Worm (Caenorhabditis elegans): ENCODE data around the gene basl-1.

Gene basl-1

DNA sequence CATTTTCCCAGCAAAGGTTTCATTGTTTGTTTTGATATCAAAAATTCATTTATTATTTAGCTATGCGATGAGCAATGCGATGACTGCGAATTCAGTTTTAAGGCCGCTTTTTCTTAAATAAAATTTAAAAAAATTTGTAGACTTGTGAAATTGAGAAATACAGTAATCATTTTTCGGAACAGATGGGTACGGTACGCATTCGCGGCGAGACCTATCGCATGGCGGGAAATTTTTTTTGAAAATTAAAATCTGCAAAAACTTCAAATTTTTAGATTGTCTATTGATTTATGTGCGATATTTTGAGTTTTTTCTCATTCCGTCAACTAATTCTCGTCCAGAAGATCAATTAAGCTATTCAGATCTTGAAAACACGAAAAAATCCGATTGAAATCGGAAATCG is 48.8 kb downstream of the basl-1 start (continued):
- TF ChIP-seq ztf-22 (GFP tag; optimal IDR thresholded peaks at IDR 0.05) (no peak), F57C9.4 (tag; optimal IDR thresholded peaks at IDR 0.05) (no peak), lin-54 (GFP tag; optimal IDR thresholded peaks at IDR 0.05) (peak; percentile 94), unc-62 (GFP tag; optimal IDR thresholded peaks at IDR 0.05) (no peak), egrh-3 (GFP tag; IDR thresholded peaks at IDR 0.05) (no peak), ztf-18 (tag; optimal IDR thresholded peaks at IDR 0.05) (peak; percentile 27), repo-1 (tag; optimal IDR thresholded peaks at IDR 0.05) (no peak), athp-1 (tag; optimal IDR thresholded peaks at IDR 0.05) (peak; percentile 56), bed-2 (GFP tag; IDR thresholded peaks at IDR 0.05) (no peak), gei-17 (GFP tag; optimal IDR thresholded peaks at IDR 0.05) (no peak), dox-1 (GFP tag; IDR thresholded peaks at IDR 0.05) (peak; percentile 86), nhr-27 (tag; optimal IDR thresholded peaks at IDR 0.05) (no peak), Y67H2A.10 (GFP tag; conservative IDR thresholded peaks at IDR 0.05) (no peak), ztf-6 (GFP tag; IDR thresholded peaks at IDR 0.05) (no peak), madf-10 (tag; optimal IDR thresholded peaks at IDR 0.05) (no peak), pha-4 (tag; optimal IDR thresholded peaks at IDR 0.05) (no peak), somi-1 (GFP tag; optimal IDR thresholded peaks at IDR 0.05) (no peak), him-1 (tag; optimal IDR thresholded peaks at IDR 0.05) (no peak), ztf-26 (tag; optimal IDR thresholded peaks at IDR 0.05) (no peak), B0261.1 (tag; optimal IDR thresholded peaks at IDR 0.05) (no peak), madf-6 (GFP tag; IDR thresholded peaks at IDR 0.05) (peak; percentile 100), attf-5 (GFP tag; optimal IDR thresholded peaks at IDR 0.05) (no peak), F33H1.4 (GFP tag; IDR thresholded peaks at IDR 0.05) (peak; percentile 99), hlh-26 (GFP tag; conservative IDR thresholded peaks at IDR 0.05) (no peak), B0019.2 (GFP tag; conservative IDR thresholded peaks at IDR 0.05) (peak; percentile 85), lin-40 (tag; optimal IDR thresholded peaks at IDR 0.05) (no peak), snpc-3.4 (tag; optimal IDR thresholded peaks at IDR 0.05) (peak; percentile 85), atf-7 (tag; optimal IDR thresholded peaks at IDR 0.05) (no peak), aptf-2 (GFP tag; conservative IDR thresholded peaks at IDR 0.05) (no peak), F37B4.10 (GFP tag; IDR thresholded peaks at IDR 0.05) (no peak), hmg-20 (GFP tag; IDR thresholded peaks at IDR 0.05) (no peak), F39B2.1 (GFP tag; IDR thresholded peaks at IDR 0.05) (no peak), xnd-1 (tag; optimal IDR thresholded peaks at IDR 0.05) (peak; percentile 100), snpc-1.1 (tag; optimal IDR thresholded peaks at IDR 0.05; ENCODE audit: insufficient read depth) (peak; percentile 85), efl-1 (GFP tag; optimal IDR thresholded peaks at IDR 0.05) (peak; percentile 100), snpc-4 (GFP tag; optimal IDR thresholded peaks at IDR 0.05) (peak; percentile 59), snpc-4 (tag; optimal IDR thresholded peaks at IDR 0.05) (peak in 3 of 4 experiments; percentile 46 to 72 (median 68)), dpff-1 (tag; optimal IDR thresholded peaks at IDR 0.05) (no peak), hmg-1.2 (GFP tag; IDR thresholded peaks at IDR 0.05) (peak; percentile 59; the same call in 1 of the 2 replicates), nhr-80 (tag; optimal IDR thresholded peaks at IDR 0.05) (no peak), D2030.7 (GFP tag; IDR thresholded peaks at IDR 0.05) (peak; percentile 93), madf-3 (GFP tag; IDR thresholded peaks at IDR 0.05) (peak; percentile 56; the same call in 1 of the 2 replicates), rcor-1 (GFP tag; IDR thresholded peaks at IDR 0.05) (peak; percentile 86), mel-28 (tag; optimal IDR thresholded peaks at IDR 0.05; ENCODE audit: borderline replicate concordance) (no peak), T26A5.8 (tag; optimal IDR thresholded peaks at IDR 0.05) (no peak)

Data from whole organism, young adult.